Fruit fly (Drosophila melanogaster): Measurements from ENCODE around the gene Sema5c.

DNA sequence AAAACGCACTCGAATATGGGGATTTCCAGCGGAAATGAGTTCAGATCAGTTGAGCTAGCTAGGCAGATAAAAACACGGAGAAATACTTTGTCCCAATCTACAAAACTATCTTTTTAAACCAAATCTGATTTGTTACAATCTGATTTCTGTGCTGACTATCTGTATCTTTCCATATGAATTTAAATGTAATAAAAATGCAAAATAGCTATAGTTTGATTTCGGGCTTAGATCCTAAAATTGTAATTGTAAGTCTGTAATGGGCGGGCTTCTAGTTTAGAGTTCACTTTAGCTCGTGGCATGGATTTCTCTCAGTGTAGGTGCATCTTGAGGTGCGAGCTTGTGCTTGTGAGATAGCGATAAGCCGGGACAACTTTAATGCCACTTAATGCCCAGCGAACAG is 19.4 kb downstream of the Sema5c start:
- TF ChIP-seq usp (GFP tag; optimal IDR thresholded peaks at IDR 0.05) (no peak), tai (GFP tag; optimal IDR thresholded peaks at IDR 0.05) (no peak), lola (GFP tag; optimal IDR thresholded peaks at IDR 0.05) (no peak)
